Worm (Caenorhabditis elegans) whole organism, L2 larva: ENCODE results near the gene Y43B11AR.3.

ENCODE experiments used
- Y55F3AM.14 ChIP-seq: fragments of 200-800 bp; sonication (Bioruptor generic); optimal IDR thresholded peaks from 2 replicates; lab custom pipeline; 2018; ENCODE audit warnings: mild to moderate bottlenecking, missing genetic modification characterization, missing compliant biosample characterization
- ZK546.5 ChIP-seq: sonication (generic microtip); optimal IDR thresholded peaks from 2 replicates; lab custom pipeline; 2017; ENCODE audit warnings: missing biosample characterization, missing genetic modification characterization
- alr-1 ChIP-seq: fragments of 150-350 bp; optimal IDR thresholded peaks from 2 replicates; lab custom pipeline; 2014; ENCODE audit warnings: missing biosample characterization, missing genetic modification characterization
- aly-2 ChIP-seq: fragments of 150-350 bp; optimal IDR thresholded peaks from 2 replicates; lab custom pipeline; 2014; ENCODE audit warnings: missing biosample characterization, missing genetic modification characterization
- ama-1 ChIP-seq: fragments of 150-350 bp; optimal IDR thresholded peaks from 2 replicates; lab custom pipeline; 2018; ENCODE audit warnings: inconsistent platforms
- blmp-1 ChIP-seq: sonication (generic microtip); optimal IDR thresholded peaks from 2 replicates; lab custom pipeline; 2017; ENCODE audit warnings: missing genetic modification characterization, mild to moderate bottlenecking, missing compliant biosample characterization, antibody characterized with exemption, moderate library complexity; ENCODE audit not compliant: insufficient read depth
- ceh-16 ChIP-seq: fragments of 150-350 bp; optimal IDR thresholded peaks from 2 replicates; lab custom pipeline; 2014; ENCODE audit warnings: missing biosample characterization, missing genetic modification characterization
- ceh-82 ChIP-seq: fragments of 150-350 bp; optimal IDR thresholded peaks from 2 replicates; lab custom pipeline; 2014; ENCODE audit warnings: missing biosample characterization, missing genetic modification characterization
- dmd-4 ChIP-seq: sonication (generic microtip); optimal IDR thresholded peaks from 2 replicates; lab custom pipeline; 2017; ENCODE audit warnings: missing biosample characterization, missing genetic modification characterization
- egl-27 ChIP-seq: sonication (generic microtip); optimal IDR thresholded peaks from 3 replicates; lab custom pipeline; 2017; ENCODE audit warnings: missing biosample characterization, missing genetic modification reagents, missing genetic modification characterization
- elt-1 ChIP-seq: fragments of 150-350 bp; optimal IDR thresholded peaks from 2 replicates; lab custom pipeline; 2014; ENCODE audit warnings: missing biosample characterization, missing genetic modification characterization
- elt-3 ChIP-seq: sonication (generic microtip); optimal IDR thresholded peaks from 2 replicates; lab custom pipeline; 2017; ENCODE audit warnings: missing biosample characterization, missing genetic modification characterization
- fos-1 ChIP-seq: fragments of 150-350 bp; optimal IDR thresholded peaks from 2 replicates; lab custom pipeline; 2014; ENCODE audit warnings: missing biosample characterization, missing genetic modification characterization
- gmeb-1 ChIP-seq: fragments of 150-350 bp; optimal IDR thresholded peaks from 2 replicates; lab custom pipeline; 2014; ENCODE audit warnings: missing biosample characterization, missing genetic modification characterization
- lin-11 ChIP-seq: fragments of 150-350 bp; sonication (generic microtip); optimal IDR thresholded peaks from 2 replicates; lab custom pipeline; 2014; ENCODE audit warnings: missing biosample characterization, missing genetic modification characterization, inconsistent platforms, mixed read lengths
- lin-13 ChIP-seq: fragments of 150-350 bp; optimal IDR thresholded peaks from 2 replicates; lab custom pipeline; 2014; ENCODE audit warnings: missing biosample characterization, missing genetic modification reagents, missing genetic modification characterization
- lin-39 ChIP-seq: fragments of 150-350 bp; optimal IDR thresholded peaks from 2 replicates; lab custom pipeline; 2014; ENCODE audit warnings: missing biosample characterization, missing genetic modification reagents, missing genetic modification characterization
- lsy-2 ChIP-seq, 2 experiments: fragments of 150-350 bp in 1 of 2; sonication (generic microtip) in 1 of 2; optimal IDR thresholded peaks; 2 replicates each; lab custom pipeline; 2014 to 2017; ENCODE audit warnings: missing biosample characterization in 2 of 2, missing genetic modification characterization in 2 of 2
- mab-5 ChIP-seq: fragments of 150-350 bp; optimal IDR thresholded peaks from 2 replicates; lab custom pipeline; 2014; ENCODE audit warnings: missing biosample characterization, missing genetic modification characterization
- mbf-1 ChIP-seq: sonication (generic microtip); optimal IDR thresholded peaks from 2 replicates; lab custom pipeline; 2017; ENCODE audit warnings: missing biosample characterization, missing genetic modification characterization
- mdl-1 ChIP-seq, 2 experiments: fragments of 150-350 bp in 1 of 2; sonication (generic microtip) in 1 of 2; optimal IDR thresholded peaks; 2 replicates each; lab custom pipeline; 2017; ENCODE audit warnings: missing biosample characterization in 2 of 2, missing genetic modification characterization in 2 of 2
- nhr-10 ChIP-seq: sonication (generic microtip); optimal IDR thresholded peaks from 2 replicates; lab custom pipeline; 2017; ENCODE audit warnings: missing biosample characterization, missing genetic modification characterization
- nhr-129 ChIP-seq: fragments of 150-350 bp; optimal IDR thresholded peaks from 2 replicates; lab custom pipeline; 2014; ENCODE audit warnings: missing biosample characterization, missing genetic modification characterization
- nhr-21 ChIP-seq: fragments of 150-350 bp; optimal IDR thresholded peaks from 2 replicates; lab custom pipeline; 2014; ENCODE audit warnings: missing biosample characterization, missing genetic modification characterization
- nhr-23 ChIP-seq: fragments of 150-350 bp; optimal IDR thresholded peaks from 2 replicates; lab custom pipeline; 2014; ENCODE audit warnings: missing biosample characterization, missing genetic modification reagents, missing genetic modification characterization
- nhr-237 ChIP-seq: fragments of 150-350 bp; optimal IDR thresholded peaks from 2 replicates; lab custom pipeline; 2014; ENCODE audit warnings: missing biosample characterization, missing genetic modification characterization
- nhr-6 ChIP-seq: fragments of 150-350 bp; optimal IDR thresholded peaks from 2 replicates; lab custom pipeline; 2014; ENCODE audit warnings: missing biosample characterization, missing genetic modification characterization
- nhr-77 ChIP-seq: fragments of 150-350 bp; optimal IDR thresholded peaks from 2 replicates; lab custom pipeline; 2014; ENCODE audit warnings: missing biosample characterization, missing genetic modification characterization
- peb-1 ChIP-seq: fragments of 150-350 bp; optimal IDR thresholded peaks from 2 replicates; lab custom pipeline; 2014; ENCODE audit warnings: missing biosample characterization, missing genetic modification characterization
- skn-1 ChIP-seq: sonication (generic microtip); optimal IDR thresholded peaks from 2 replicates; lab custom pipeline; 2017; ENCODE audit warnings: missing biosample characterization, missing genetic modification characterization
- sma-9 ChIP-seq, 2 experiments: fragments of 150-350 bp in 1 of 2; sonication (generic microtip) in 1 of 2; optimal IDR thresholded peaks; 2 replicates each; lab custom pipeline; 2014 to 2016; ENCODE audit warnings: missing genetic modification characterization in 2 of 2, mild to moderate bottlenecking in 1 of 2, missing biosample characterization in 1 of 2, missing compliant biosample characterization in 1 of 2, missing genetic modification reagents in 1 of 2, moderate library complexity in 1 of 2
- snpc-4 ChIP-seq: fragments of 150-350 bp; optimal IDR thresholded peaks from 2 replicates; lab custom pipeline; 2014; ENCODE audit warnings: missing biosample characterization, missing genetic modification characterization
- unc-39 ChIP-seq: fragments of 150-350 bp; optimal IDR thresholded peaks from 2 replicates; lab custom pipeline; 2014; ENCODE audit warnings: missing biosample characterization, missing genetic modification characterization
- unc-55 ChIP-seq: fragments of 150-350 bp; sonication (generic microtip); optimal IDR thresholded peaks from 3 replicates; lab custom pipeline; 2014; ENCODE audit warnings: missing biosample characterization, missing genetic modification reagents, missing genetic modification characterization
- zag-1 ChIP-seq: fragments of 150-350 bp; optimal IDR thresholded peaks from 2 replicates; lab custom pipeline; 2014; ENCODE audit warnings: missing biosample characterization, missing genetic modification characterization
- ztf-1 ChIP-seq: fragments of 200-800 bp; sonication (Bioruptor generic); conservative IDR thresholded peaks from 2 replicates; pipeline ENCODE4 v1.3.6; 2022; ENCODE audit warnings: missing genetic modification characterization, missing compliant biosample characterization
- ztf-11 ChIP-seq: sonication (generic microtip); optimal IDR thresholded peaks from 2 replicates; lab custom pipeline; 2017; ENCODE audit warnings: missing biosample characterization, missing genetic modification characterization
- ztf-4 ChIP-seq: fragments of 150-350 bp; optimal IDR thresholded peaks from 2 replicates; lab custom pipeline; 2014; ENCODE audit warnings: missing biosample characterization, missing genetic modification characterization

Y43B11AR.3 gene

ce11 chrIV:7047762-7048178 is 35.7 kb downstream of the Y43B11AR.3 start (continued):
- no peak for TF ChIP-seq elt-1
- no peak for TF ChIP-seq skn-1 (tag; lab: Kevin White, UChicago)
- no peak for TF ChIP-seq zag-1 (tag; lab: Kevin White, UChicago)
- no peak for TF ChIP-seq unc-39 (tag; lab: Kevin White, UChicago)
- TF ChIP-seq gmeb-1 (tag; lab: Kevin White, UChicago), result peak; percentile 78
- TF ChIP-seq sma-9 (GFP tag; optimal IDR thresholded peaks at IDR 0.05; lab: Kevin White, UChicago), result peak; percentile 87
- TF ChIP-seq sma-9 (tag; optimal IDR thresholded peaks at IDR 0.05; lab: Kevin White, UChicago), result no peak
- no peak for TF ChIP-seq mbf-1 (tag; lab: Kevin White, UChicago)
- no peak for TF ChIP-seq lin-11
- no peak for TF ChIP-seq ceh-16 (tag; lab: Kevin White, UChicago)
- TF ChIP-seq elt-3 (tag; lab: Kevin White, UChicago), result no peak
- no peak for TF ChIP-seq alr-1
- no peak for TF ChIP-seq ztf-11
- no peak for TF ChIP-seq ceh-82 (tag; lab: Kevin White, UChicago)
- no peak for TF ChIP-seq peb-1 (tag; lab: Kevin White, UChicago)

- TF ChIP-seq ztf-11, result no peak
- TF ChIP-seq lsy-2 (tag; optimal IDR thresholded peaks at IDR 0.05; lab: Kevin White, UChicago), result peak in 1 of 2 experiments; percentile 43
- TF ChIP-seq ztf-1 (GFP tag; lab: Robert Waterston, UW), result no peak
- TF ChIP-seq sma-9 (GFP tag; optimal IDR thresholded peaks at IDR 0.05; lab: Kevin White, UChicago), result peak; percentile 40
- no peak for TF ChIP-seq sma-9 (tag; optimal IDR thresholded peaks at IDR 0.05; lab: Kevin White, UChicago)
- peak; percentile 27 for TF ChIP-seq nhr-21 (tag; lab: Kevin White, UChicago)
- TF ChIP-seq ama-1, result no peak
- TF ChIP-seq nhr-6 (tag; lab: Kevin White, UChicago), result peak; percentile 19
- peak; percentile 10 for TF ChIP-seq fos-1 (tag; lab: Kevin White, UChicago)
- TF ChIP-seq lin-11, result no peak
- no peak for TF ChIP-seq egl-27
- peak; percentile 27 for TF ChIP-seq nhr-129 (tag; lab: Kevin White, UChicago)
- TF ChIP-seq, all 48 proteins: peak for 6
Observed at ce11 chrIV:7046641-7047361, 36.7 kb downstream of the Y43B11AR.3 start.

- no peak for TF ChIP-seq ceh-82 (tag; lab: Kevin White, UChicago)
- TF ChIP-seq lin-39 (tag; lab: Kevin White, UChicago), result no peak
- TF ChIP-seq skn-1 (tag; lab: Kevin White, UChicago), result peak; percentile 70
- no peak for TF ChIP-seq mab-5
- peak in 1 of 2 experiments; percentile 46 for TF ChIP-seq lsy-2 (tag; optimal IDR thresholded peaks at IDR 0.05; lab: Kevin White, UChicago)
- no peak for TF ChIP-seq ceh-16 (tag; lab: Kevin White, UChicago)
- no peak for TF ChIP-seq unc-55 (GFP tag; lab: Kevin White, UChicago)
- no peak for TF ChIP-seq elt-1
- no peak for TF ChIP-seq nhr-237
- no peak for TF ChIP-seq nhr-77 (tag; lab: Kevin White, UChicago)
- peak; percentile 22 for TF ChIP-seq sma-9 (GFP tag; optimal IDR thresholded peaks at IDR 0.05; lab: Kevin White, UChicago)
- TF ChIP-seq sma-9 (tag; optimal IDR thresholded peaks at IDR 0.05; lab: Kevin White, UChicago), result no peak
- no peak for TF ChIP-seq nhr-10
- TF ChIP-seq mdl-1 (tag; optimal IDR thresholded peaks at IDR 0.05; lab: Kevin White, UChicago), result no peak
- TF ChIP-seq dmd-4 (tag; lab: Kevin White, UChicago), result no peak
- no peak for TF ChIP-seq blmp-1 (tag; lab: Kevin White, UChicago)
- no peak for TF ChIP-seq nhr-23 (tag; lab: Kevin White, UChicago)
- no peak for TF ChIP-seq lin-13 (GFP tag; lab: Kevin White, UChicago)
- TF ChIP-seq mbf-1 (tag; lab: Kevin White, UChicago), result no peak
- TF ChIP-seq aly-2 (tag; lab: Kevin White, UChicago), result no peak
- TF ChIP-seq gmeb-1 (tag; lab: Kevin White, UChicago), result no peak
- TF ChIP-seq fos-1 (tag; lab: Kevin White, UChicago), result peak; percentile 60
- no peak for TF ChIP-seq ztf-4 (tag; lab: Kevin White, UChicago)
- TF ChIP-seq alr-1, result no peak
- TF ChIP-seq Y55F3AM.14 (GFP tag; lab: Kevin White, UChicago), result no peak
- no peak for TF ChIP-seq unc-39 (tag; lab: Kevin White, UChicago)
- TF ChIP-seq ZK546.5 (tag; lab: Kevin White, UChicago), result no peak
- TF ChIP-seq ztf-1 (GFP tag; lab: Robert Waterston, UW), result no peak
- TF ChIP-seq snpc-4 (tag; lab: Kevin White, UChicago), result no peak
Observed at ce11 chrIV:7045362-7045936, 38.1 kb downstream of the Y43B11AR.3 start.
